Fruit fly (Drosophila melanogaster) whole organism, wandering third instar larva: ENCODE data around the gene GstO1.

ENCODE experiments used
- Abd-B ChIP-seq: fragments of >200 bp; optimal IDR thresholded peaks from 2 replicates; lab custom pipeline; 2017; ENCODE audit warnings: missing biosample characterization, missing genetic modification characterization
- CrebA ChIP-seq: fragments of 200-800 bp; sonication (Bioruptor generic); optimal IDR thresholded peaks from 2 replicates; lab custom pipeline; 2016; ENCODE audit warnings: missing biosample characterization, mild to moderate bottlenecking, missing genetic modification characterization, borderline replicate concordance
- Dfd ChIP-seq: fragments of >200 bp; optimal IDR thresholded peaks from 2 replicates; lab custom pipeline; 2017; ENCODE audit warnings: missing biosample characterization, missing genetic modification characterization
- Dif ChIP-seq: fragments of 200-275, 200-300 bp; sonication (Bioruptor generic); optimal IDR thresholded peaks from 2 replicates; lab custom pipeline; 2018; ENCODE audit warnings: missing biosample characterization, missing genetic modification characterization; ENCODE audit not compliant: partially characterized antibody
- GATAd ChIP-seq: sonication (Bioruptor generic); optimal IDR thresholded peaks from 2 replicates; lab custom pipeline; 2016; ENCODE audit warnings: missing biosample characterization, missing genetic modification characterization
- HLH106 ChIP-seq: fragments of 200-800 bp; optimal IDR thresholded peaks from 3 replicates; lab custom pipeline; 2019; ENCODE audit warnings: missing biosample characterization, mild to moderate bottlenecking, missing genetic modification characterization, moderate library complexity
- Hnf4 ChIP-seq: fragments of 200-800 bp; sonication (Bioruptor generic); optimal IDR thresholded peaks from 2 replicates; lab custom pipeline; 2016; ENCODE audit warnings: missing biosample characterization, mild to moderate bottlenecking, missing genetic modification characterization
- Jra ChIP-seq: sonication (Bioruptor generic); optimal IDR thresholded peaks from 2 replicates; lab custom pipeline; 2016; ENCODE audit warnings: missing biosample characterization, missing genetic modification characterization
- Mio ChIP-seq: sonication (Bioruptor generic); optimal IDR thresholded peaks from 2 replicates; lab custom pipeline; 2016; ENCODE audit warnings: missing biosample characterization, missing genetic modification characterization
- Myc ChIP-seq: fragments of >200 bp; optimal IDR thresholded peaks from 2 replicates; lab custom pipeline; 2017
- Rel ChIP-seq, 2 experiments: fragments of 200-800 bp; sonication (Bioruptor generic) in 1 of 2; optimal IDR thresholded peaks; 2 replicates in 1 of 2; 3 replicates in 1 of 2; lab custom pipeline; 2016 to 2019; ENCODE audit warnings: mild to moderate bottlenecking in 2 of 2, missing biosample characterization in 2 of 2, missing genetic modification characterization in 2 of 2, moderate library complexity in 1 of 2
- Sp1 ChIP-seq: fragments of 200-800 bp; sonication (Bioruptor generic); optimal IDR thresholded peaks from 3 replicates; lab custom pipeline; 2019; ENCODE audit warnings: missing biosample characterization, mild to moderate bottlenecking, missing genetic modification characterization, moderate library complexity
- Vsx2 ChIP-seq: fragments of 200-300, 225-300 bp; sonication (Bioruptor generic); optimal IDR thresholded peaks from 2 replicates; lab custom pipeline; 2018; ENCODE audit warnings: missing biosample characterization, missing genetic modification characterization; ENCODE audit not compliant: partially characterized antibody
- dmrt93B ChIP-seq: fragments of 200-800 bp; sonication (Bioruptor generic); optimal IDR thresholded peaks from 2 replicates; lab custom pipeline; 2018; ENCODE audit warnings: missing biosample characterization, mild to moderate bottlenecking, missing genetic modification characterization
- dsf ChIP-seq: sonication (Bioruptor generic); optimal IDR thresholded peaks from 2 replicates; lab custom pipeline; 2016; ENCODE audit warnings: missing biosample characterization, missing genetic modification characterization, borderline replicate concordance
- foxo ChIP-seq, 2 experiments: fragments of 200-800 bp; sonication (Bioruptor generic); optimal IDR thresholded peaks; 2 replicates in 1 of 2; 3 replicates in 1 of 2; lab custom pipeline; 2016 to 2017; ENCODE audit warnings: missing biosample characterization in 2 of 2, missing genetic modification characterization in 2 of 2
- fru ChIP-seq: fragments of 200-800 bp; sonication (Bioruptor generic); optimal IDR thresholded peaks from 3 replicates; lab custom pipeline; 2016; ENCODE audit warnings: missing biosample characterization, mild to moderate bottlenecking, missing genetic modification characterization
- h ChIP-seq: fragments of 200-800 bp; sonication (Bioruptor generic); optimal IDR thresholded peaks from 3 replicates; lab custom pipeline; 2016; ENCODE audit warnings: missing biosample characterization, mild to moderate bottlenecking, missing genetic modification characterization
- jim ChIP-seq: fragments of 175-275, 200-325 bp; sonication (Bioruptor generic); optimal IDR thresholded peaks from 2 replicates; lab custom pipeline; 2016; ENCODE audit warnings: missing biosample characterization, mild to moderate bottlenecking, missing genetic modification characterization
- lola ChIP-seq: fragments of >200 bp; optimal IDR thresholded peaks from 2 replicates; lab custom pipeline; 2017; ENCODE audit warnings: missing biosample characterization, missing genetic modification characterization
- rgr ChIP-seq: fragments of 200-800 bp; sonication (Bioruptor generic); optimal IDR thresholded peaks from 3 replicates; lab custom pipeline; 2016; ENCODE audit warnings: missing biosample characterization, mild to moderate bottlenecking, missing genetic modification characterization
- sage ChIP-seq: fragments of 200-800 bp; sonication (Bioruptor generic); optimal IDR thresholded peaks from 2 replicates; lab custom pipeline; 2016; ENCODE audit warnings: missing biosample characterization, mild to moderate bottlenecking, missing genetic modification characterization
- sv ChIP-seq: fragments of 200-800 bp; sonication (Bioruptor generic); optimal IDR thresholded peaks from 3 replicates; lab custom pipeline; 2016; ENCODE audit warnings: missing biosample characterization, missing genetic modification characterization
- woc ChIP-seq: sonication (Bioruptor generic); optimal IDR thresholded peaks from 2 replicates; lab custom pipeline; 2016; ENCODE audit warnings: missing biosample characterization, mild to moderate bottlenecking, missing genetic modification characterization

The GstO1 gene

DNA sequence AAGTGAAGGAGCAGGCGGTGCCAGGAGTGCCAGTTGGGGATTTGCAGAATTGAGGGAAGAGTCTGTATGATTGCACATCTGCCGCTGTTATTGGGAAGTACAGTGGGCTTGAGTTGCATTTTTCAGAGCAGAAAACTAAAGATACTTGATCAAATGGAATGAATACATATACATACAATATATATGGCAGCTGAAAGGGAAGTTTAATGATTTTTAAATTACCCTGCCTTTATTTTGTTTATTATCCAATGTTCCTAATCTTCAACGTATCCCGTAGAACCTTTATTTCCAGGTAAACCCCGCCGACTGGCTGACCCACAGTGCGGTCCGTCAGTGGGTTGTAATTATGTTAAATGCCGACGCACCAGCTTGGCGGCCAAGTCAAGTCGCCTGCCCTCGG lies 43.7 kb downstream of the GstO1 start:
- TF ChIP-seq Dif (GFP tag; lab: Kevin White, UChicago) (no peak), dsf (GFP tag; lab: Kevin White, UChicago) (no peak), h (GFP tag; lab: Kevin White, UChicago) (peak; percentile 18), fru (GFP tag; lab: Kevin White, UChicago) (peak; percentile 34), Hnf4 (GFP tag; lab: Kevin White, UChicago) (no peak), CrebA (GFP tag; lab: Kevin White, UChicago) (no peak), dmrt93B (GFP tag; lab: Kevin White, UChicago) (no peak), woc (GFP tag; lab: Kevin White, UChicago) (peak; percentile 60), Mio (no peak), Myc (lab: Kevin White, UChicago) (no peak), rgr (GFP tag; lab: Kevin White, UChicago) (no peak), foxo (GFP tag; optimal IDR thresholded peaks at IDR 0.05; lab: Kevin White, UChicago) (peak in 1 of 2 experiments; percentile 4), lola (no peak), sage (GFP tag; lab: Kevin White, UChicago) (no peak), Vsx2 (GFP tag; lab: Kevin White, UChicago) (no peak), Rel (GFP tag; optimal IDR thresholded peaks at IDR 0.05; lab: Kevin White, UChicago) (no peak), Rel (tag; optimal IDR thresholded peaks at IDR 0.05; lab: Kevin White, UChicago) (no peak), GATAd (GFP tag; lab: Kevin White, UChicago) (no peak), Dfd (GFP tag; lab: Kevin White, UChicago) (no peak), Sp1 (GFP tag; lab: Kevin White, UChicago) (no peak), HLH106 (tag; lab: Kevin White, UChicago) (peak; percentile 4), jim (no peak), sv (GFP tag; lab: Kevin White, UChicago) (no peak), Jra (GFP tag; lab: Kevin White, UChicago) (no peak), Abd-B (GFP tag; lab: Kevin White, UChicago) (no peak)
